Fruit fly (Drosophila melanogaster) whole organism, prepupa: ENCODE data around the gene GCC88.

Experiments used
- Blimp-1 ChIP-seq: fragments of 200-800 bp; sonication (Bioruptor generic); optimal IDR thresholded peaks from 3 replicates; lab custom pipeline; 2017; ENCODE audit warnings: missing biosample characterization, missing genetic modification characterization, mild to moderate bottlenecking, moderate library complexity, missing genetic modification reagents
- CG10631 ChIP-seq: fragments of 200-800 bp; sonication (Bioruptor generic); optimal IDR thresholded peaks from 2 replicates; lab custom pipeline; 2016; ENCODE audit warnings: missing biosample characterization, missing genetic modification characterization
- CG10669 ChIP-seq: fragments of 200-800 bp; sonication (Bioruptor generic); optimal IDR thresholded peaks from 3 replicates; lab custom pipeline; 2018; ENCODE audit warnings: missing biosample characterization, mild to moderate bottlenecking, missing genetic modification characterization, moderate library complexity
- CG11294 ChIP-seq: fragments of 200-800 bp; sonication (Bioruptor generic); IDR thresholded peaks from 2 replicates; pipeline ENCODE4 v1.3.6; 2022; ENCODE audit warnings: missing biosample characterization, missing genetic modification characterization
- CG11762 ChIP-seq: fragments of 200-800 bp; sonication (Bioruptor generic); optimal IDR thresholded peaks from 3 replicates; lab custom pipeline; 2016; ENCODE audit warnings: missing biosample characterization, missing genetic modification characterization; ENCODE audit not compliant: insufficient read depth
- CG11902 ChIP-seq: fragments of 200-800 bp; sonication (Bioruptor generic); optimal IDR thresholded peaks from 3 replicates; lab custom pipeline; 2016; ENCODE audit warnings: missing biosample characterization, missing genetic modification characterization
- CG15336 ChIP-seq: fragments of 200-800 bp; sonication (Bioruptor generic); IDR thresholded peaks from 2 replicates; pipeline ENCODE4 v1.3.6; 2022; ENCODE audit warnings: missing biosample characterization, missing genetic modification characterization
- CG1621 ChIP-seq: fragments of 200-800 bp; sonication (Bioruptor generic); optimal IDR thresholded peaks from 3 replicates; lab custom pipeline; 2018; ENCODE audit warnings: missing biosample characterization, mild to moderate bottlenecking, missing genetic modification characterization
- CG3032 ChIP-seq: fragments of 200-800 bp; optimal IDR thresholded peaks from 2 replicates; lab custom pipeline; 2019; ENCODE audit warnings: missing biosample characterization, mild to moderate bottlenecking, missing genetic modification characterization, moderate library complexity
- CG31627 ChIP-seq: fragments of 200-800 bp; sonication (Bioruptor generic); optimal IDR thresholded peaks from 3 replicates; lab custom pipeline; 2016; ENCODE audit warnings: missing biosample characterization, missing genetic modification characterization
- CG34406 ChIP-seq: fragments of 200-800 bp; sonication (Bioruptor generic); optimal IDR thresholded peaks from 3 replicates; lab custom pipeline; 2016; ENCODE audit warnings: missing biosample characterization, missing genetic modification characterization
- CG4318 ChIP-seq: fragments of 200-800 bp; sonication (Bioruptor generic); optimal IDR thresholded peaks from 3 replicates; lab custom pipeline; 2017; ENCODE audit warnings: missing biosample characterization, mild to moderate bottlenecking, missing genetic modification characterization
- CG6163 ChIP-seq: fragments of 200-800 bp; sonication (Bioruptor generic); IDR thresholded peaks from 3 replicates; pipeline ENCODE4 v1.3.6; 2022; ENCODE audit warnings: missing biosample characterization, missing genetic modification characterization
- CG6808 ChIP-seq: fragments of 200-800 bp; sonication (Bioruptor generic); optimal IDR thresholded peaks from 3 replicates; lab custom pipeline; 2017; ENCODE audit warnings: missing biosample characterization, missing genetic modification characterization, mild to moderate bottlenecking, moderate library complexity, missing genetic modification reagents
- CG7368 ChIP-seq: fragments of 200-800 bp; sonication (Bioruptor generic); optimal IDR thresholded peaks from 3 replicates; lab custom pipeline; 2016; ENCODE audit warnings: missing biosample characterization, missing genetic modification characterization
- CG8632 ChIP-seq: fragments of 200-800 bp; sonication (Bioruptor generic); optimal IDR thresholded peaks from 3 replicates; lab custom pipeline; 2016; ENCODE audit warnings: missing biosample characterization, missing genetic modification characterization
- CG9139 ChIP-seq: fragments of 200-800 bp; sonication (Bioruptor generic); optimal IDR thresholded peaks from 3 replicates; lab custom pipeline; 2017; ENCODE audit warnings: missing biosample characterization, mild to moderate bottlenecking, missing genetic modification characterization
- Eip75B ChIP-seq: fragments of 200-800 bp; sonication (Bioruptor generic); optimal IDR thresholded peaks from 3 replicates; lab custom pipeline; 2016; ENCODE audit warnings: missing biosample characterization, missing genetic modification characterization
- Eip78C ChIP-seq: fragments of 200-800 bp; sonication (Bioruptor generic); peaks from one replicate; lab custom pipeline; 2016; ENCODE audit warnings: missing biosample characterization, missing genetic modification characterization
- Ets21C ChIP-seq: fragments of 200-800 bp; sonication (Bioruptor generic); optimal IDR thresholded peaks from 3 replicates; lab custom pipeline; 2016; ENCODE audit warnings: missing biosample characterization, missing genetic modification characterization
- Ets96B ChIP-seq: fragments of 200-800 bp; optimal IDR thresholded peaks from 2 replicates; lab custom pipeline; 2019; ENCODE audit warnings: missing biosample characterization, mild to moderate bottlenecking, missing genetic modification characterization, moderate library complexity
- Gug ChIP-seq: fragments of 200-800 bp; sonication (Bioruptor generic); IDR thresholded peaks from 2 replicates; pipeline ENCODE4 v1.3.6; 2022; ENCODE audit warnings: missing biosample characterization, missing genetic modification characterization
- Hr38 ChIP-seq: sonication (Bioruptor generic); optimal IDR thresholded peaks from 2 replicates; lab custom pipeline; 2016; ENCODE audit warnings: missing biosample characterization, missing genetic modification characterization
- Hr4 ChIP-seq: fragments of 200-800 bp; sonication (Bioruptor generic); optimal IDR thresholded peaks from 3 replicates; lab custom pipeline; 2016; ENCODE audit warnings: missing biosample characterization, missing genetic modification characterization
- Met ChIP-seq: fragments of 200-800 bp; sonication (Bioruptor generic); optimal IDR thresholded peaks from 3 replicates; lab custom pipeline; 2016; ENCODE audit warnings: missing biosample characterization, missing genetic modification characterization
- Smox ChIP-seq: fragments of 200-800 bp; sonication (Bioruptor generic); optimal IDR thresholded peaks from 3 replicates; lab custom pipeline; 2016; ENCODE audit warnings: missing biosample characterization, missing genetic modification characterization
- Sox15 ChIP-seq: fragments of 200-800 bp; sonication (Bioruptor generic); optimal IDR thresholded peaks from 3 replicates; lab custom pipeline; 2016; ENCODE audit warnings: missing biosample characterization, missing genetic modification characterization
- achi ChIP-seq: fragments of 200-800 bp; sonication (Bioruptor generic); optimal IDR thresholded peaks from 3 replicates; lab custom pipeline; 2016; ENCODE audit warnings: missing biosample characterization, missing genetic modification characterization
- cyc ChIP-seq: fragments of 200-800 bp; sonication (Bioruptor generic); optimal IDR thresholded peaks from 3 replicates; lab custom pipeline; 2016; ENCODE audit warnings: missing biosample characterization, missing genetic modification characterization
- dac ChIP-seq: fragments of 200-800 bp; sonication (Bioruptor generic); optimal IDR thresholded peaks from 2 replicates; lab custom pipeline; 2017; ENCODE audit warnings: missing biosample characterization, mild to moderate bottlenecking, missing genetic modification characterization
- dsx ChIP-seq: fragments of 200-800 bp; optimal IDR thresholded peaks from 3 replicates; lab custom pipeline; 2019; ENCODE audit warnings: missing biosample characterization, mild to moderate bottlenecking, missing genetic modification characterization, moderate library complexity; ENCODE audit not compliant: poor library complexity, severe bottlenecking
- eg ChIP-seq: fragments of 200-800 bp; sonication (Bioruptor generic); IDR thresholded peaks from 3 replicates; pipeline ENCODE4 v1.3.6; 2022; ENCODE audit warnings: missing biosample characterization, missing genetic modification characterization
- esn ChIP-seq: fragments of 200-800 bp; sonication (Bioruptor generic); optimal IDR thresholded peaks from 2 replicates; lab custom pipeline; 2016; ENCODE audit warnings: missing biosample characterization, mild to moderate bottlenecking, missing genetic modification characterization, moderate library complexity
- fd85E ChIP-seq: fragments of 200-800 bp; sonication (Bioruptor generic); optimal IDR thresholded peaks from 3 replicates; lab custom pipeline; 2016; ENCODE audit warnings: missing biosample characterization, missing genetic modification characterization
- fkh ChIP-seq: fragments of 200-800 bp; sonication (Bioruptor generic); optimal IDR thresholded peaks from 3 replicates; lab custom pipeline; 2017; ENCODE audit warnings: missing biosample characterization, mild to moderate bottlenecking, missing genetic modification characterization, moderate library complexity
- lz ChIP-seq: fragments of 200-800 bp; sonication (Bioruptor generic); optimal IDR thresholded peaks from 3 replicates; lab custom pipeline; 2016; ENCODE audit warnings: missing biosample characterization, missing genetic modification characterization
- net ChIP-seq: fragments of 200-800 bp; sonication (Bioruptor generic); optimal IDR thresholded peaks from 3 replicates; lab custom pipeline; 2016; ENCODE audit warnings: missing biosample characterization, missing genetic modification characterization
- pdm3 ChIP-seq: fragments of 200-800 bp; sonication (Bioruptor generic); optimal IDR thresholded peaks from 3 replicates; lab custom pipeline; 2016; ENCODE audit warnings: missing biosample characterization, missing genetic modification characterization
- salr ChIP-seq, 2 experiments: fragments of 200-800 bp; sonication (Bioruptor generic); optimal IDR thresholded peaks; 3 replicates each; lab custom pipeline; 2016 to 2018; ENCODE audit warnings: missing biosample characterization in 2 of 2, missing genetic modification characterization in 2 of 2, mild to moderate bottlenecking in 1 of 2
- spab ChIP-seq: fragments of 200-800 bp; sonication (Bioruptor generic); optimal IDR thresholded peaks from 2 replicates; lab custom pipeline; 2017; ENCODE audit warnings: missing biosample characterization, mild to moderate bottlenecking, missing genetic modification characterization, missing genetic modification reagents
- topi ChIP-seq: fragments of 200-800 bp; sonication (Bioruptor generic); optimal IDR thresholded peaks from 3 replicates; lab custom pipeline; 2016; ENCODE audit warnings: missing biosample characterization, missing genetic modification characterization
- vri ChIP-seq: fragments of 200-800 bp; sonication (Bioruptor generic); optimal IDR thresholded peaks from 3 replicates; lab custom pipeline; 2016; ENCODE audit warnings: missing biosample characterization, mild to moderate bottlenecking, missing genetic modification characterization

GCC88 gene

DNA sequence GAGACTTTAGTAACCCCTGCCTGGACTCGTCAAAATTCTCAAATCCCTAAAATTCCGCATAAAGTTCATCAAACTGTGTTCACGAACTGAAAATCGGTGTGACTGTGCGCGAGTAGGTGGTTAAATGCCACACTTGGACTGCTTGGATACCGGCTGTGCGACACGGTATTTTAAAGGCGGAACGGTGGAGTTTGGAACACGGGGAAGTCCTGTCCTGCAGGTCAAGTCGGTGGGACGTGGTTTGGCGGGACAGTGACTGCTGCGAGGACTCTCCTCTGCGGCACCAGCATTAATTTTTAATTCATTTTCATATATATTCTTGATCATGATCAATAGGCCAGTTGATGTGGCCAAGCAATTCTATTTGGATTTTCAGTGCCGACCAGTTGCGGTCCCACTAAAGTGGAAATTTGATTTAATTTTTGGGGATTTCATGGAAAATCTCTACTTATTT lies 4.5 kb upstream of the GCC88 start, which contains the start of the genes Arfip and CG17721:
TSS of gene Arfip (minus strand) at position 96 of the 454 bp plus-strand sequence.
TSS of gene CG17721 (plus strand) at position 223 of the 454 bp plus-strand sequence.
- TF ChIP-seq fd85E (GFP tag; lab: Kevin White, UChicago), result no peak
- TF ChIP-seq CG34406 (GFP tag; lab: Kevin White, UChicago), result no peak
- TF ChIP-seq CG1621 (tag; lab: Kevin White, UChicago), result peak; percentile 89
- TF ChIP-seq, all 60 proteins: peak for 1

DNA sequence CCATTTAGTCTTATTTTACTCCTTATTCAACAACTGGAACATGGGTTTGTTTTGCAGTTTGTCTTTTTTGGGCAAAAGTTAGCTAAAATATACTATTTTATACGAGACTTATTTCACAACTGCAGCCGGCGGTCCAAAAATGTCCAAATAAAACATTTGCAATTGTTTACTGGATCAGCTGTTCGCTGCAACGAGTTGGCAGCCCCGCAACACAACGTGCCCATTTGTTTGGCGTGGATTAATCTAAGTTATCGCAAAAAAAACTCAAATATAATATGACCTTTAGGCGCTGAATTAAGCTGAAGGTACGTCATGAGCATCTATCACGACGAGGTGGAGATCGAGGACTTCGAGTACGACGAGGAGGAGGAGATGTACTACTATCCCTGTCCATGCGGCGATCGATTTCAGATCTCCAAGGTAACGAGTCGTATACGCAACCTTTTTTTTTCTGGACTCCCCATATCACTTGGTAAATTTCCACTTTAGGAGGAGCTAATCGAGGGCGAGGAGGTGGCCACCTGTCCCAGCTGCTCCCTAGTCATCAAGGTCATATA lies 1.4 kb upstream of the GCC88 start, which contains the start of the genes CG17187 and Dph3:
TSS of gene CG17187 (minus strand) at position 175 of the 557 bp plus-strand sequence.
TSS of gene Dph3 (plus strand) at position 208 of the 557 bp plus-strand sequence.
- TF ChIP-seq Hr38 (GFP tag; lab: Kevin White, UChicago) (no peak), CG7368 (no peak), Sox15 (GFP tag; lab: Kevin White, UChicago) (no peak), CG11294 (GFP tag; lab: Robert Waterston, UW) (no peak), cyc (GFP tag; lab: Kevin White, UChicago) (no peak), net (no peak), CG11902 (no peak), pdm3 (GFP tag; lab: Kevin White, UChicago) (no peak), Blimp-1 (GFP tag; lab: Kevin White, UChicago) (no peak), Eip75B (GFP tag; lab: Kevin White, UChicago) (no peak), CG10669 (GFP tag; lab: Kevin White, UChicago) (no peak), fkh (GFP tag; lab: Kevin White, UChicago) (no peak), esn (GFP tag; lab: Kevin White, UChicago) (no peak), CG31627 (GFP tag; lab: Kevin White, UChicago) (no peak)

DNA sequence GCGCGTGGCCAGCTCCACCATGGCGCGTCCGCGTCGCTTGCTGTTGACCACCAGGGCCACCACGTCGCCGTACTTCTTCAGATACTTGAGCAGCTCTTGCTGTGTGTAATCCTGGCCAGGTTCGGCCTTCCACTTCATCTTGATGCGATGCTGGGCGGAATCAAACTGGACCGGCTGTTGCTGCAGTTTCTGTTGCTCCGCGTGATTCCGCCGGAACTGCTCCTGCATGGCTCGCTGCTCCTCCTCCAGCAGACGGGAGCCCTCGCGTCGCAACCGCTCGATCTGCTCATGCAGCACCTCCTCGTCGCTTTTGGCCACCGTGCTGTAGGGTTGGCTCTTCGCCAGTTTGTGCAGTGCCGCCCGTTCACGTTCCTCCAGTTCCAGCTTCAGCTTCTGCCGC lies 637 bp upstream of the GCC88 start:
- TF ChIP-seq Met (no peak), dac (GFP tag; lab: Kevin White, UChicago) (no peak), pdm3 (GFP tag; lab: Kevin White, UChicago) (no peak), CG4318 (GFP tag; lab: Kevin White, UChicago) (no peak), CG34406 (GFP tag; lab: Kevin White, UChicago) (no peak), CG6808 (GFP tag; lab: Kevin White, UChicago) (no peak), Eip75B (GFP tag; lab: Kevin White, UChicago) (no peak), spab (no peak), CG9139 (GFP tag; lab: Kevin White, UChicago) (no peak)

DNA sequence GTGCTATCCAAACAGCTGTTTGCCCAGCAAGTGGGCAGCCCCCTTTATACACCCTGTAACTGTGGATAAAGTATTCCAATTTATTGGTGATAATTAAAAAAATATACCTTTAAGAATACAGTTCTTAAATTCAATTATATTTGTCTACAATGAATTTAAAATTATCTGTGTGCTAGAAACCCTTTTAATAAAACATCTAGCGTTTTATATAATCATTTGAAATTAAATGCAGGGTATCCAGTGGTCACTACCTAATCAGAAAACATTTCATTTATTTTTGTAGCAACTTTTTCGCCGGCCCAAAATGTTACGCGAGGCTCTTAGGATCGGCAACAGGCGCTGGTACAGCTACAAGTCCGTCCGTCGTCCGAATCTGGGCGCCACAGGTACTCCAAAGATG lies 3.9 kb downstream of the GCC88 start, which contains the start of gene CG17726:
TSS of gene CG17726 (plus strand) at position 267 of the 400 bp plus-strand sequence.
- TF ChIP-seq CG1621 (tag; lab: Kevin White, UChicago) (peak; percentile 93), Ets96B (tag; lab: Kevin White, UChicago) (peak; percentile 97), CG11762 (GFP tag; lab: Kevin White, UChicago) (no peak), CG7368 (peak; percentile 94), lz (GFP tag; lab: Kevin White, UChicago) (peak; percentile 97), Smox (peak; percentile 97), Eip75B (GFP tag; lab: Kevin White, UChicago) (peak; percentile 96), Hr38 (GFP tag; lab: Kevin White, UChicago) (no peak), CG11294 (GFP tag; lab: Robert Waterston, UW) (peak; percentile 95), Hr4 (GFP tag; lab: Kevin White, UChicago) (no peak), dsx (GFP tag; lab: Kevin White, UChicago) (peak; percentile 96), Ets21C (GFP tag; lab: Kevin White, UChicago) (peak; percentile 92), Gug (GFP tag; lab: Robert Waterston, UW) (peak; percentile 96), CG3032 (tag; lab: Kevin White, UChicago) (peak; percentile 98), topi (GFP tag; lab: Kevin White, UChicago) (peak; percentile 97), spab (no peak), fkh (GFP tag; lab: Kevin White, UChicago) (no peak), CG4318 (GFP tag; lab: Kevin White, UChicago) (no peak), esn (GFP tag; lab: Kevin White, UChicago) (peak; percentile 98), achi (GFP tag; lab: Kevin White, UChicago) (peak; percentile 96), CG15336 (GFP tag; lab: Robert Waterston, UW) (peak; percentile 99), CG6163 (GFP tag; lab: Robert Waterston, UW) (peak; percentile 99), cyc (GFP tag; lab: Kevin White, UChicago) (peak; percentile 95), CG31627 (GFP tag; lab: Kevin White, UChicago) (peak; percentile 97), CG10631 (no peak), eg (GFP tag; lab: Robert Waterston, UW) (peak; percentile 99), CG8632 (GFP tag; lab: Kevin White, UChicago) (peak; percentile 97), vri (no peak), Eip78C (GFP tag; lab: Kevin White, UChicago) (peak; percentile 99), pdm3 (GFP tag; lab: Kevin White, UChicago) (peak; percentile 97), salr (GFP tag; optimal IDR thresholded peaks at IDR 0.05; lab: Kevin White, UChicago) (peak; percentile 89 to 95), CG34406 (GFP tag; lab: Kevin White, UChicago) (peak; percentile 99), dac (GFP tag; lab: Kevin White, UChicago) (peak; percentile 71)
